Worm (Caenorhabditis elegans): ENCODE results near the gene D1086.2.

- TF ChIP-seq npax-4 (tag; optimal IDR thresholded peaks at IDR 0.05) (no peak), tbx-2 (tag; optimal IDR thresholded peaks at IDR 0.05) (no peak), dve-1 (tag; optimal IDR thresholded peaks at IDR 0.05) (no peak), elt-4 (tag; optimal IDR thresholded peaks at IDR 0.05) (no peak), hlh-30 (tag; optimal IDR thresholded peaks at IDR 0.05; ENCODE audit: insufficient read depth) (no peak), ceh-9 (tag; optimal IDR thresholded peaks at IDR 0.05) (no peak), elt-2 (tag; optimal IDR thresholded peaks at IDR 0.05) (no peak), pha-4 (tag; optimal IDR thresholded peaks at IDR 0.05) (no peak), ama-1 (optimal IDR thresholded peaks at IDR 0.05) (no peak), pat-9 (tag; optimal IDR thresholded peaks at IDR 0.05) (no peak), ets-4 (tag; optimal IDR thresholded peaks at IDR 0.05) (no peak), pqm-1 (tag; optimal IDR thresholded peaks at IDR 0.05) (no peak), T23F11.4 (GFP tag; optimal IDR thresholded peaks at IDR 0.05) (no peak)
These were observed 1.1 kb downstream of the D1086.2 start for ce11 chrV:14097358-14097757.
